Worm (Caenorhabditis elegans) whole organism, L3 larva: ENCODE results near the gene ccdc-12.

Source experiments
- ama-1 ChIP-seq: fragments of 150-350 bp; optimal IDR thresholded peaks from 2 replicates; lab custom pipeline; 2018
- sea-2 ChIP-seq: fragments of 150-350 bp; sonication (generic microtip); optimal IDR thresholded peaks from 4 replicates; lab custom pipeline; 2014; ENCODE audit warnings: missing biosample characterization, missing genetic modification reagents, missing genetic modification characterization
- zag-1 ChIP-seq: fragments of 150-350 bp; optimal IDR thresholded peaks from 2 replicates; lab custom pipeline; 2014; ENCODE audit warnings: missing biosample characterization, missing genetic modification characterization

DNA sequence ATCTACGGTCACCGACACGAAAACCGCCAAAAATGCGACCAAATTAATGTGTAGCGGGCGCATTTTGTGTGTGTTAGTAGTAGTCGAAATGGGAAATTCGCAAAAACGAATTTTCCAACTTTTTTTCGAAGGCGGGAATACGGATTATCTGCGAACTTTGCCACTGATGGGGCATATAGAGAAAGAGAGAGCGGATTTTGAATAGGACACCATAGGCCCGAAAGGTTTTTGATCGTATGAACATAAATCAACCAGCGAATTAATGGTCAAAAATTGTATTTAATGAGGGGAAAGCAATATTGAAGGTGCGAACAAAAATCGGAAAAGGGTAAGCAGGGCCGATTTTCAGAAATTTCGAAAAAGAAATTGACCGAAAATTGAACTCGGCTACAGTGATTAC, 12.8 kb upstream of the ccdc-12 start, which contains the start of gene Y69A2AR.22:
- TF ChIP-seq ama-1 (lab: Kevin White, UChicago) (no peak), sea-2 (GFP tag; lab: Kevin White, UChicago) (no peak), zag-1 (tag; lab: Kevin White, UChicago) (no peak)
